Fruit fly (Drosophila melanogaster) whole organism, adult: Measurements from ENCODE around the gene Cpr65Eb.

ENCODE experiments used
- CG12768 ChIP-seq: fragments of 200-800 bp; sonication (Bioruptor generic); optimal IDR thresholded peaks from 2 replicates; lab custom pipeline; 2017; ENCODE audit warnings: missing biosample characterization, missing genetic modification characterization, mild to moderate bottlenecking, moderate library complexity, missing genetic modification reagents
- CG5204 ChIP-seq: fragments of 200-800 bp; sonication (Bioruptor generic); optimal IDR thresholded peaks from 2 replicates; lab custom pipeline; 2016; ENCODE audit warnings: missing biosample characterization, missing genetic modification characterization
- Mnt ChIP-seq: fragments of 200-800 bp; sonication (Bioruptor generic); optimal IDR thresholded peaks from 2 replicates; lab custom pipeline; 2016; ENCODE audit warnings: missing biosample characterization, mild to moderate bottlenecking, missing genetic modification characterization
- kay ChIP-seq: fragments of 200-800 bp; sonication (Bioruptor generic); peaks from one replicate; lab custom pipeline; 2016; ENCODE audit warnings: missing biosample characterization, missing genetic modification characterization, borderline replicate concordance
- ovo ChIP-seq: fragments of 200-800 bp; sonication (Bioruptor generic); optimal IDR thresholded peaks from 2 replicates; lab custom pipeline; 2016; ENCODE audit warnings: missing biosample characterization, missing genetic modification characterization
- tj ChIP-seq: fragments of 200-800 bp; sonication (Bioruptor generic); optimal IDR thresholded peaks from 3 replicates; lab custom pipeline; 2017; ENCODE audit warnings: missing biosample characterization, mild to moderate bottlenecking, missing genetic modification characterization, moderate library complexity

dm6 chr3L:7037843-7038242 lies 50.7 kb downstream of the Cpr65Eb start:
- no peak for TF ChIP-seq CG12768 (GFP tag; lab: Kevin White, UChicago)
- no peak for TF ChIP-seq ovo
- no peak for TF ChIP-seq Mnt
- no peak for TF ChIP-seq tj
- no peak for TF ChIP-seq CG5204 (GFP tag; lab: Kevin White, UChicago)
- TF ChIP-seq kay (GFP tag; lab: Kevin White, UChicago), result no peak
